Worm (Caenorhabditis elegans): Measurements from ENCODE around the gene nhr-16.

Gene nhr-16

DNA sequence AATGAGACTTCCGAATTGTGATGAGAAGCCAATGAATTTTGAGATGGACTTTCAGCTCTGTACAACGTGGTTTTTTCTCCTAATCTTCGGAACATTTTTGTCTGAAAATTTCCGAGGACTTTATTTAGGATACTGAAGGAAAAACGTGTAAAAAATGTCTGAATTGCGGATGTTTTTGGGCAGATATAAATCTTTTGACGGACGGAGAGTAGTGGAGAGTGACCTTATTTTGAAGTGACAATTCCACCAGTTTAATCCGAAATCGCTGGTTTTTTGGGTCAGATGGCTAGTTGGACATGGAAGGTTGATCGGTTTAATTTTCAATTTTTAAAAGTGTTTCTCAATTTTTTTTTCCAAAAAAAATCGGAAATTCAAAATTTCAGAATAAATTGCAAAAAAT, 50.7 kb downstream of the nhr-16 start, which contains the start of gene T05C1.3:
T05C1.3 (minus strand) TSS at position 101 of the 400 bp plus-strand sequence.
- TF ChIP-seq ceh-36 (tag; optimal IDR thresholded peaks at IDR 0.05), result no peak
- no peak for TF ChIP-seq tbx-37 (GFP tag; conservative IDR thresholded peaks at IDR 0.05)
- no peak for TF ChIP-seq ets-7 (tag; optimal IDR thresholded peaks at IDR 0.05)
- TF ChIP-seq tbx-11 (GFP tag; IDR thresholded peaks at IDR 0.05), result no peak
- TF ChIP-seq flt-1 (GFP tag; IDR thresholded peaks at IDR 0.05), result no peak
- TF ChIP-seq hmg-4 (GFP tag; optimal IDR thresholded peaks at IDR 0.05), result no peak
- no peak for TF ChIP-seq sea-1 (GFP tag; conservative IDR thresholded peaks at IDR 0.05)
- no peak for TF ChIP-seq pes-1 (GFP tag; IDR thresholded peaks at IDR 0.05)
- TF ChIP-seq scrt-1 (GFP tag; IDR thresholded peaks at IDR 0.05), result no peak

All from whole organism, early embryonic.